Worm (Caenorhabditis elegans) whole organism, mixed stage, embryonic: ENCODE results near the gene agt-2.

Experiments
- blmp-1 ChIP-seq: fragments of 150-350 bp; optimal IDR thresholded peaks from 2 replicates; lab custom pipeline; 2014; ENCODE audit warnings: missing biosample characterization, missing genetic modification characterization
- ceh-39 ChIP-seq: fragments of 150-350 bp; optimal IDR thresholded peaks from 2 replicates; lab custom pipeline; 2014; ENCODE audit warnings: missing biosample characterization, missing genetic modification characterization
- flh-1 ChIP-seq: fragments of 200-800 bp; sonication (Bioruptor generic); optimal IDR thresholded peaks from 2 replicates; lab custom pipeline; 2018; ENCODE audit warnings: mild to moderate bottlenecking, missing genetic modification characterization, moderate library complexity, missing compliant biosample characterization
- lin-13 ChIP-seq: fragments of 150-350 bp; optimal IDR thresholded peaks from 2 replicates; lab custom pipeline; 2014; ENCODE audit warnings: missing biosample characterization, missing genetic modification characterization
- mab-5 ChIP-seq: fragments of 150-350 bp; optimal IDR thresholded peaks from 2 replicates; lab custom pipeline; 2014; ENCODE audit warnings: missing biosample characterization, missing genetic modification characterization
- mep-1 ChIP-seq: fragments of 150-350 bp; optimal IDR thresholded peaks from 2 replicates; lab custom pipeline; 2017; ENCODE audit warnings: missing biosample characterization, missing genetic modification reagents, missing genetic modification characterization, inconsistent platforms
- nhr-12 ChIP-seq: fragments of 150-350 bp; optimal IDR thresholded peaks from 2 replicates; lab custom pipeline; 2014; ENCODE audit warnings: missing biosample characterization, missing genetic modification characterization
- nhr-237 ChIP-seq: fragments of 150-350 bp; optimal IDR thresholded peaks from 2 replicates; lab custom pipeline; 2014; ENCODE audit warnings: missing biosample characterization, missing genetic modification characterization
- nhr-28 ChIP-seq: fragments of 150-350 bp; optimal IDR thresholded peaks from 2 replicates; lab custom pipeline; 2014; ENCODE audit warnings: missing biosample characterization, missing genetic modification characterization
- pha-4 ChIP-seq: fragments of 150-350 bp; optimal IDR thresholded peaks from 2 replicates; lab custom pipeline; 2018; ENCODE audit warnings: missing biosample characterization, missing genetic modification reagents, missing genetic modification characterization
- unc-39 ChIP-seq: fragments of 150-350 bp; optimal IDR thresholded peaks from 2 replicates; lab custom pipeline; 2014; ENCODE audit warnings: missing biosample characterization, missing genetic modification characterization
- unc-62 ChIP-seq: fragments of 150-350 bp; optimal IDR thresholded peaks from 2 replicates; lab custom pipeline; 2014; ENCODE audit warnings: missing biosample characterization, missing genetic modification reagents, missing genetic modification characterization

DNA sequence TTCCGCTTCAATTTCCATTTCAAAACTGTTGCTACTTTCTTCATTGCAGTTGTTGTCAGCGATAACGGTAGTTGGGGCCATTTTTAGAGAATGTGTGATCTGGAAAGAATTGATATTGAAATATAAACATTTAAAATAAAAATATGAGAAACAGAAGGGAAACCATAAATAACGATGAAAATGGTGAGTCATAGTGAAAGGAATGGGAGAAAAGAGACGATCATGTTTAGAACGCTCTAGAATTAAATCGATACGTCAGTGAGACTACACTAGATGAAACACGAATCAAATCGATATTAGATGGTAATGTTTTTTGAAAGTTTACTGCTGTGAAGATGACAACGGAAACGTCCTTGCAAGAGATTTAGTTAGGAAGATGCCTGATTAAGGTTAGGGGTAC is 35.3 kb upstream of the agt-2 start, which contains the start of the genes EEED8.12 and EEED8.4:
- TF ChIP-seq mab-5 (tag; lab: Kevin White, UChicago) (no peak), unc-62 (GFP tag; lab: Kevin White, UChicago) (no peak), mep-1 (tag; lab: Kevin White, UChicago) (no peak), ceh-39 (tag; lab: Kevin White, UChicago) (no peak), blmp-1 (tag; lab: Kevin White, UChicago) (no peak), nhr-12 (tag; lab: Kevin White, UChicago) (no peak), nhr-28 (tag; lab: Kevin White, UChicago) (no peak), pha-4 (tag; lab: Kevin White, UChicago) (no peak), lin-13 (tag; lab: Kevin White, UChicago) (no peak), flh-1 (GFP tag; lab: Kevin White, UChicago) (no peak), unc-39 (tag; lab: Kevin White, UChicago) (no peak), nhr-237 (tag; lab: Kevin White, UChicago) (no peak)
